Worm (Caenorhabditis elegans) whole organism, young adult: ENCODE measurements around the gene mdt-10.

Experiments
- B0019.2 ChIP-seq: fragments of 200-800 bp; sonication (Bioruptor generic); conservative IDR thresholded peaks from 2 replicates; pipeline ENCODE4 v1.3.6; 2022; ENCODE audit warnings: missing genetic modification reagents, missing genetic modification characterization, missing compliant biosample characterization
- C06A6.2 ChIP-seq: fragments of 200-800 bp; sonication (Bioruptor generic); conservative IDR thresholded peaks from 2 replicates; pipeline ENCODE4 v1.3.6; 2022; ENCODE audit warnings: missing genetic modification characterization, missing compliant biosample characterization
- F10E7.11 ChIP-seq: sonication (generic microtip); optimal IDR thresholded peaks from 2 replicates; lab custom pipeline; 2017; ENCODE audit warnings: mild to moderate bottlenecking, missing genetic modification characterization, moderate library complexity, missing compliant biosample characterization
- F33H1.4 ChIP-seq: fragments of 200-800 bp; sonication (Bioruptor generic); IDR thresholded peaks from 2 replicates; pipeline ENCODE4 v1.3.6; 2022; ENCODE audit warnings: missing genetic modification reagents, missing genetic modification characterization, missing compliant biosample characterization
- F39B2.1 ChIP-seq: fragments of 200-800 bp; sonication (Bioruptor generic); IDR thresholded peaks from 2 replicates; pipeline ENCODE4 v1.3.6; 2022; ENCODE audit warnings: missing genetic modification reagents, missing genetic modification characterization, missing compliant biosample characterization
- F49E8.2 ChIP-seq: sonication (generic microtip); optimal IDR thresholded peaks from 3 replicates; lab custom pipeline; 2017; ENCODE audit warnings: missing genetic modification characterization, mild to moderate bottlenecking, missing compliant biosample characterization, antibody characterized with exemption, moderate library complexity; ENCODE audit not compliant: insufficient read depth
- F52B5.7 ChIP-seq: sonication (generic microtip); optimal IDR thresholded peaks from 2 replicates; lab custom pipeline; 2016; ENCODE audit warnings: mild to moderate bottlenecking, missing genetic modification characterization, missing compliant biosample characterization
- F55B11.4 ChIP-seq: sonication (generic microtip); optimal IDR thresholded peaks from 2 replicates; lab custom pipeline; 2016; ENCODE audit warnings: missing compliant biosample characterization, missing genetic modification characterization, borderline replicate concordance; ENCODE audit not compliant: insufficient read depth
- F57A8.1 ChIP-seq: fragments of 200-800 bp; sonication (Bioruptor generic); optimal IDR thresholded peaks from 2 replicates; lab custom pipeline; 2018; ENCODE audit warnings: mild to moderate bottlenecking, missing genetic modification characterization, moderate library complexity, missing compliant biosample characterization
- K12H6.12 ChIP-seq: fragments of 200-800 bp; sonication (Bioruptor generic); optimal IDR thresholded peaks from 2 replicates; lab custom pipeline; 2018; ENCODE audit warnings: mild to moderate bottlenecking, missing genetic modification characterization, missing compliant biosample characterization
- T26A5.8 ChIP-seq: sonication (generic microtip); optimal IDR thresholded peaks from 2 replicates; lab custom pipeline; 2016; ENCODE audit warnings: missing genetic modification characterization, missing compliant biosample characterization
- Y95B8A.8 ChIP-seq: fragments of 200-800 bp; sonication (Bioruptor generic); IDR thresholded peaks from 2 replicates; pipeline ENCODE4 v1.3.6; 2022; ENCODE audit warnings: missing genetic modification reagents, missing genetic modification characterization, missing compliant biosample characterization
- atf-7 ChIP-seq: sonication (generic microtip); optimal IDR thresholded peaks from 2 replicates; lab custom pipeline; 2017; ENCODE audit warnings: mild to moderate bottlenecking, missing genetic modification characterization, missing compliant biosample characterization
- athp-1 ChIP-seq: sonication (generic microtip); optimal IDR thresholded peaks from 2 replicates; lab custom pipeline; 2017; ENCODE audit warnings: mild to moderate bottlenecking, missing genetic modification characterization, missing compliant biosample characterization
- bed-1 ChIP-seq: fragments of 200-800 bp; sonication (Bioruptor generic); IDR thresholded peaks from 2 replicates; pipeline ENCODE4 v1.3.6; 2022; ENCODE audit warnings: missing genetic modification reagents, missing genetic modification characterization, missing compliant biosample characterization
- cebp-1 ChIP-seq, 2 experiments: fragments of 200-800 bp in 1 of 2; sonication (Bioruptor generic) in 1 of 2; sonication (generic microtip) in 1 of 2; IDR thresholded peaks in 1 of 2; optimal IDR thresholded peaks in 1 of 2; 2 replicates each; pipeline versions ENCODE4 v1.3.6 to Lab custom; 2017 to 2022; ENCODE audit warnings: missing compliant biosample characterization in 2 of 2, missing genetic modification characterization in 2 of 2, mild to moderate bottlenecking in 1 of 2, missing genetic modification reagents in 1 of 2, moderate library complexity in 1 of 2
- ceh-27 ChIP-seq: fragments of 200-800 bp; sonication (Bioruptor generic); optimal IDR thresholded peaks from 2 replicates; lab custom pipeline; 2018; ENCODE audit warnings: mild to moderate bottlenecking, missing genetic modification characterization, moderate library complexity, missing compliant biosample characterization
- ceh-58 ChIP-seq: fragments of 200-800 bp; sonication (Bioruptor generic); IDR thresholded peaks from 2 replicates; pipeline ENCODE4 v1.3.6; 2022; ENCODE audit warnings: missing genetic modification characterization, missing compliant biosample characterization
- ceh-91 ChIP-seq: fragments of 200-800 bp; sonication (Bioruptor generic); IDR thresholded peaks from 2 replicates; pipeline ENCODE4 v1.3.6; 2022; ENCODE audit warnings: missing genetic modification reagents, missing genetic modification characterization, missing compliant biosample characterization
- efl-1 ChIP-seq: fragments of 150-350 bp; optimal IDR thresholded peaks from 2 replicates; lab custom pipeline; 2014; ENCODE audit warnings: missing biosample characterization, missing genetic modification reagents, missing genetic modification characterization
- ekl-4 ChIP-seq: fragments of 200-800 bp; sonication (Bioruptor generic); IDR thresholded peaks from 2 replicates; pipeline ENCODE4 v1.3.6; 2022; ENCODE audit warnings: missing genetic modification reagents, missing genetic modification characterization, missing compliant biosample characterization
- hrde-1 ChIP-seq: sonication (generic microtip); optimal IDR thresholded peaks from 2 replicates; lab custom pipeline; 2016; ENCODE audit warnings: missing genetic modification characterization, mild to moderate bottlenecking, missing compliant biosample characterization, moderate library complexity, missing genotype, missing genetic modification reagents, borderline replicate concordance
- lag-1 ChIP-seq: fragments of 200-800 bp; sonication (Bioruptor generic); IDR thresholded peaks from 2 replicates; pipeline ENCODE4 v1.3.6; 2022; ENCODE audit warnings: missing genetic modification reagents, missing genetic modification characterization, missing compliant biosample characterization
- let-607 ChIP-seq, 2 experiments: fragments of 200-800 bp in 1 of 2; sonication (Bioruptor generic) in 1 of 2; sonication (generic microtip) in 1 of 2; optimal IDR thresholded peaks; 2 replicates each; lab custom pipeline; 2016 to 2018; ENCODE audit warnings: mild to moderate bottlenecking in 2 of 2, missing compliant biosample characterization in 2 of 2, missing genetic modification characterization in 2 of 2, moderate library complexity in 2 of 2, missing genotype in 1 of 2
- lin-26 ChIP-seq: fragments of 200-800 bp; sonication (Bioruptor generic); IDR thresholded peaks from 2 replicates; pipeline ENCODE4 v1.3.6; 2022; ENCODE audit warnings: missing genetic modification reagents, missing genetic modification characterization, missing compliant biosample characterization
- lin-35 ChIP-seq, 3 experiments: fragments of 150-350 bp in 2 of 3; sonication (generic microtip) in 1 of 3; optimal IDR thresholded peaks; 2 replicates each; lab custom pipeline; 2014 to 2018; ENCODE audit warnings: missing biosample characterization in 3 of 3, missing genetic modification characterization in 3 of 3, missing genetic modification reagents in 3 of 3
- lin-54 ChIP-seq: fragments of 200-800 bp; sonication (Bioruptor generic); optimal IDR thresholded peaks from 2 replicates; lab custom pipeline; 2018; ENCODE audit warnings: mild to moderate bottlenecking, missing genetic modification characterization, missing compliant biosample characterization
- lir-1 ChIP-seq: fragments of 200-800 bp; sonication (Bioruptor generic); conservative IDR thresholded peaks from 2 replicates; pipeline ENCODE4 v1.3.6; 2022; ENCODE audit warnings: missing genetic modification reagents, missing genetic modification characterization, missing compliant biosample characterization
- lsl-1 ChIP-seq: fragments of 200-800 bp; sonication (Bioruptor generic); optimal IDR thresholded peaks from 2 replicates; lab custom pipeline; 2018; ENCODE audit warnings: mild to moderate bottlenecking, missing genetic modification characterization, moderate library complexity, missing compliant biosample characterization
- madf-3 ChIP-seq: fragments of 200-800 bp; sonication (Bioruptor generic); IDR thresholded peaks from 2 replicates; pipeline ENCODE4 v1.3.6; 2022; ENCODE audit warnings: missing genetic modification reagents, missing genetic modification characterization, missing compliant biosample characterization
- madf-8 ChIP-seq: fragments of 200-800 bp; sonication (Bioruptor generic); conservative IDR thresholded peaks from 2 replicates; pipeline ENCODE4 v1.3.6; 2022; ENCODE audit warnings: missing genetic modification reagents, missing genetic modification characterization, missing compliant biosample characterization
- mes-4 ChIP-seq: sonication (generic microtip); optimal IDR thresholded peaks from 2 replicates; lab custom pipeline; 2016; ENCODE audit warnings: missing genotype, missing genetic modification characterization, missing compliant biosample characterization
- nhr-120 ChIP-seq: fragments of 200-800 bp; sonication (Bioruptor generic); IDR thresholded peaks from 2 replicates; pipeline ENCODE4 v1.3.6; 2022; ENCODE audit warnings: missing genetic modification characterization, missing compliant biosample characterization
- pbrm-1 ChIP-seq: fragments of 200-800 bp; sonication (Bioruptor generic); IDR thresholded peaks from 2 replicates; pipeline ENCODE4 v1.3.6; 2022; ENCODE audit warnings: missing genetic modification reagents, missing genetic modification characterization, missing compliant biosample characterization
- sdz-38 ChIP-seq: sonication (generic microtip); optimal IDR thresholded peaks from 2 replicates; lab custom pipeline; 2016; ENCODE audit warnings: missing genotype, missing genetic modification characterization, missing compliant biosample characterization
- snpc-3.4 ChIP-seq: sonication (generic microtip); optimal IDR thresholded peaks from 2 replicates; lab custom pipeline; 2017; ENCODE audit warnings: missing genetic modification characterization, mild to moderate bottlenecking, missing compliant biosample characterization, antibody characterized with exemption, moderate library complexity, missing genotype, missing genetic modification reagents
- tlf-1 ChIP-seq: fragments of 200-800 bp; sonication (Bioruptor generic); optimal IDR thresholded peaks from 2 replicates; lab custom pipeline; 2018; ENCODE audit warnings: mild to moderate bottlenecking, missing genetic modification characterization, missing compliant biosample characterization
- zfh-2 ChIP-seq: fragments of 200-800 bp; sonication (Bioruptor generic); conservative IDR thresholded peaks from 2 replicates; pipeline ENCODE4 v1.3.6; 2022; ENCODE audit warnings: missing genetic modification reagents, missing genetic modification characterization, missing compliant biosample characterization
- zim-3 ChIP-seq: sonication (generic microtip); optimal IDR thresholded peaks from 2 replicates; lab custom pipeline; 2017; ENCODE audit warnings: mild to moderate bottlenecking, missing genetic modification characterization, moderate library complexity, missing compliant biosample characterization
- ztf-25 ChIP-seq: fragments of 200-800 bp; sonication (Bioruptor generic); IDR thresholded peaks from 2 replicates; pipeline ENCODE4 v1.3.6; 2022; ENCODE audit warnings: missing genetic modification reagents, missing genetic modification characterization, missing compliant biosample characterization
- ztf-26 ChIP-seq: sonication (generic microtip); optimal IDR thresholded peaks from 2 replicates; lab custom pipeline; 2017; ENCODE audit warnings: missing genetic modification characterization, missing compliant biosample characterization
- ztf-3 ChIP-seq: fragments of 200-800 bp; sonication (Bioruptor generic); optimal IDR thresholded peaks from 2 replicates; lab custom pipeline; 2018; ENCODE audit warnings: mild to moderate bottlenecking, missing genetic modification characterization, missing compliant biosample characterization

Gene mdt-10

DNA sequence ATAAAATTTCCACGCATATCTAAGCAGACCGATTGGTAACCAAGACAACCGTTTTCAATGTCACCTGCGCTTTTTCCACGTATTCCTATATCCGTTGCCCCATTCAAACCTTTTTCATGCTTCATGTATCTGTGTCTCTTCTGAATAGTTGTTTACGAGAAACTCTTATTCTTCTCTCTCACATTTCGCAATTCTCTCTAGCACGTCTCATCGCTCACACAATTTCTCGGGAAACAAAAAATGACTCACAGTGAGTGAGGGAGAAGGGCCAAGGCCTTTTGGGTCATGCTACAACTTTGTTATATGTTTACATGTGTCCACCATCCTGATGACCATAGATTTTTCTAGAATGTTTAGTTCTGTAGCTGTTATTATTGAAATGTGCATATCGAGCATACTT lies 32.5 kb upstream of the mdt-10 start (continued):
- TF ChIP-seq nhr-120 (GFP tag; lab: Robert Waterston, UW) (no peak), efl-1 (no peak), ceh-27 (peak; percentile 44), cebp-1 (GFP tag; IDR thresholded peaks at IDR 0.05; lab: Robert Waterston, UW) (peak; percentile 88), cebp-1 (tag; optimal IDR thresholded peaks at IDR 0.05; lab: Kevin White, UChicago) (peak; percentile 96), F33H1.4 (GFP tag; lab: Robert Waterston, UW) (no peak), sdz-38 (tag; lab: Kevin White, UChicago) (no peak), B0019.2 (GFP tag; lab: Robert Waterston, UW) (no peak), ekl-4 (no peak), lin-35 (GFP tag; optimal IDR thresholded peaks at IDR 0.05; lab: Kevin White, UChicago) (peak in 1 of 3 experiments; percentile 10)

DNA sequence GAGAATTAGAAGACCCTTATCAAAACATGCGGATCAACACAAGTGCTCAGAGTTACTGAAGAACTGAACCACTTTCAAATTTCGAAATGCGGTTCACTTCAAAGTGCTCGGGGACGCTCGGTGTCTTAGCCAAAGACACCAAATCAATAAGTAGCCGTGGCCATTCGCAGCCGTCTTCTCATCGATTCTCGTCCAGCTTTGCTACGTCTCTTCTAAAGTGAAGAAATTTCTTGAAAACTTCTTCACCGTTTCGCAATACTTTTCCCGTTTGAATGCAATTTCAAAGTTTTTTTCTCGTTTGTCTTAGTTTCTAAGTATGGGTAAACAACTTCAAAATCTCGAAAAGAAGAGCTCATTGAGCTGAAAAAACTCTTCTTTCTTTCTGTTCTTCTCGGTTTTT lies 30.1 kb upstream of the mdt-10 start:
- TF ChIP-seq tlf-1 (no peak), mes-4 (tag; lab: Kevin White, UChicago) (no peak), T26A5.8 (tag; lab: Kevin White, UChicago) (no peak), atf-7 (tag; lab: Kevin White, UChicago) (no peak), cebp-1 (GFP tag; IDR thresholded peaks at IDR 0.05; lab: Robert Waterston, UW) (peak; percentile 43; the same call in 1 of the 2 replicates), cebp-1 (tag; optimal IDR thresholded peaks at IDR 0.05; lab: Kevin White, UChicago) (peak; percentile 89), K12H6.12 (tag; lab: Kevin White, UChicago) (peak; percentile 11), F39B2.1 (GFP tag; lab: Robert Waterston, UW) (no peak), ceh-27 (peak; percentile 12), ztf-25 (GFP tag; lab: Robert Waterston, UW) (no peak), Y95B8A.8 (GFP tag; lab: Robert Waterston, UW) (no peak), ceh-91 (GFP tag; lab: Robert Waterston, UW) (no peak), F57A8.1 (GFP tag; lab: Kevin White, UChicago) (no peak), lin-35 (GFP tag; optimal IDR thresholded peaks at IDR 0.05; lab: Kevin White, UChicago) (peak in 1 of 3 experiments; percentile 17)

DNA sequence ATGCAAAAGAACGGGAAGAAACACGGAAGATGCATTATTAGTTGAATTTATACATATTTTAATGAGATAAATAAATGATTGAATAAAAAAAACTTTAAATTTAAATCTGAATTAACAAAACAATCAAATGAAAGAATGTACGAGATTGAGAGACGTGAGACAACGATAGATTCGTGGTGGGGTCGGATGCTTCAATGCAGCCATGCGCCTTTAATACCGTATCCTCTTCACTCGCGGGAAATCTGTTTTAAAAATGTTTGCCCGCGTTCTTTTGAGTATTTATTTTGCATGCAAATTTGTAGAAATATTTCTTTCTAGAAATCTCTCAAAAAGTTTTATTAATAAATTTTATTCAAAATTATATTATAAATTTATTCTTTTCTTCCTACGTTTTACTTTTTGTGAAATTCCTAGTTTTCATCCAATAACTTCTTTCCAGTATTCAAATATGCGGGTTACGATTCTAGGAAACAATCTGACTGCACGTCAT lies 25.6 kb upstream of the mdt-10 start, which contains the start of gene perm-1:
Gene perm-1 (plus strand): TSS at position 440 of the 490 bp plus-strand sequence.
- peak; percentile 89 for TF ChIP-seq lin-54 (GFP tag; lab: Kevin White, UChicago)
- no peak for TF ChIP-seq F10E7.11 (tag; lab: Kevin White, UChicago)
- TF ChIP-seq sdz-38 (tag; lab: Kevin White, UChicago), result no peak
- TF ChIP-seq ztf-25 (GFP tag; lab: Robert Waterston, UW), result no peak
- no peak for TF ChIP-seq F39B2.1 (GFP tag; lab: Robert Waterston, UW)
- peak; percentile 47 for TF ChIP-seq hrde-1 (tag; lab: Kevin White, UChicago)
- TF ChIP-seq C06A6.2 (GFP tag; lab: Robert Waterston, UW), result no peak
- peak; percentile 96 for TF ChIP-seq ceh-91 (GFP tag; lab: Robert Waterston, UW)
- TF ChIP-seq ztf-3 (GFP tag; lab: Kevin White, UChicago), result no peak
- TF ChIP-seq let-607 (tag; optimal IDR thresholded peaks at IDR 0.05; lab: Kevin White, UChicago), result no peak
- TF ChIP-seq tlf-1, result peak; percentile 93
- peak; percentile 96 for TF ChIP-seq efl-1
- TF ChIP-seq ceh-58 (GFP tag; lab: Robert Waterston, UW), result no peak
- TF ChIP-seq F49E8.2 (tag; lab: Kevin White, UChicago), result peak; percentile 87
- TF ChIP-seq madf-3, result peak; percentile 91
- TF ChIP-seq zfh-2 (GFP tag; lab: Robert Waterston, UW), result no peak
- no peak for TF ChIP-seq lag-1 (GFP tag; lab: Robert Waterston, UW)
- TF ChIP-seq zim-3 (tag; lab: Kevin White, UChicago), result no peak
- peak; percentile 94 for TF ChIP-seq snpc-3.4 (tag; lab: Kevin White, UChicago)
- TF ChIP-seq lsl-1, result peak; percentile 98
- no peak for TF ChIP-seq F55B11.4 (tag; lab: Kevin White, UChicago)
- TF ChIP-seq F52B5.7 (tag; lab: Kevin White, UChicago), result no peak
- TF ChIP-seq lin-26 (GFP tag; lab: Robert Waterston, UW), result no peak
- TF ChIP-seq athp-1, result peak; percentile 86
- no peak for TF ChIP-seq bed-1
- peak; percentile 92 for TF ChIP-seq Y95B8A.8 (GFP tag; lab: Robert Waterston, UW)
- TF ChIP-seq madf-8 (GFP tag; lab: Robert Waterston, UW), result peak; percentile 96
- peak; percentile 57 for TF ChIP-seq pbrm-1
- TF ChIP-seq lir-1, result peak; percentile 36; the same call in 1 of the 2 replicates
- no peak for TF ChIP-seq ztf-26
